Worm (Caenorhabditis elegans) whole organism, L4 larva: ENCODE data around the gene T24B8.7.

Experiments
- F10B5.3 ChIP-seq: sonication (generic microtip); optimal IDR thresholded peaks from 2 replicates; lab custom pipeline; 2016; ENCODE audit warnings: mild to moderate bottlenecking, missing genetic modification characterization, missing compliant biosample characterization
- F37D6.2 ChIP-seq: sonication (generic microtip); optimal IDR thresholded peaks from 2 replicates; lab custom pipeline; 2016; ENCODE audit warnings: mild to moderate bottlenecking, missing genetic modification characterization, missing compliant biosample characterization
- Y48G9A.11 ChIP-seq: fragments of 200-800 bp; sonication (Bioruptor generic); IDR thresholded peaks from 2 replicates; pipeline ENCODE4 v1.3.6; 2022; ENCODE audit warnings: missing genetic modification reagents, missing genetic modification characterization, missing compliant biosample characterization
- Y75B8A.6 ChIP-seq: fragments of 200-800 bp; sonication (Bioruptor generic); IDR thresholded peaks from 2 replicates; pipeline ENCODE4 v1.3.6; 2022; ENCODE audit warnings: missing genetic modification reagents, missing genetic modification characterization, missing compliant biosample characterization
- ZK546.5 ChIP-seq, 2 experiments: sonication (generic microtip); optimal IDR thresholded peaks; 2 replicates each; lab custom pipeline; 2017; ENCODE audit warnings: missing biosample characterization in 2 of 2, missing genetic modification characterization in 2 of 2
- aha-1 ChIP-seq: fragments of 150-350 bp; peaks from one replicate; lab custom pipeline; 2014; ENCODE audit warnings: missing biosample characterization, missing genetic modification characterization
- aly-2 ChIP-seq: sonication (generic microtip); optimal IDR thresholded peaks from 2 replicates; lab custom pipeline; 2018; ENCODE audit warnings: missing biosample characterization, missing genetic modification characterization
- ama-1 ChIP-seq: fragments of 150-350 bp; optimal IDR thresholded peaks from 2 replicates; lab custom pipeline; 2014; ENCODE audit warnings: inconsistent platforms, mixed read lengths
- arid-1 ChIP-seq: fragments of 200-800 bp; sonication (Bioruptor generic); conservative IDR thresholded peaks from 2 replicates; pipeline ENCODE4 v1.3.6; 2022; ENCODE audit warnings: missing genetic modification reagents, missing genetic modification characterization, missing compliant biosample characterization
- ceh-32 ChIP-seq: sonication (generic microtip); optimal IDR thresholded peaks from 2 replicates; lab custom pipeline; 2016; ENCODE audit warnings: mild to moderate bottlenecking, missing genetic modification characterization, missing compliant biosample characterization; ENCODE audit not compliant: poor library complexity
- ceh-82 ChIP-seq: sonication (generic microtip); optimal IDR thresholded peaks from 2 replicates; lab custom pipeline; 2017; ENCODE audit warnings: missing biosample characterization, missing genetic modification characterization
- ctbp-1 ChIP-seq: fragments of 200-800 bp; sonication (Bioruptor generic); IDR thresholded peaks from 2 replicates; pipeline ENCODE4 v1.3.6; 2022; ENCODE audit warnings: missing genetic modification reagents, missing genetic modification characterization, missing compliant biosample characterization
- daf-16 ChIP-seq, 3 experiments: sonication (generic microtip); optimal IDR thresholded peaks; 2 replicates each; lab custom pipeline; 2016 to 2017; ENCODE audit warnings: missing genetic modification characterization in 3 of 3, missing genetic modification reagents in 3 of 3, mild to moderate bottlenecking in 2 of 3, missing compliant biosample characterization in 2 of 3, missing biosample characterization in 1 of 3, moderate library complexity in 1 of 3
- daf-19 ChIP-seq: fragments of 200-800 bp; sonication (Bioruptor generic); conservative IDR thresholded peaks from 2 replicates; pipeline ENCODE4 v1.3.6; 2022; ENCODE audit warnings: missing genetic modification characterization, missing compliant biosample characterization
- daf-8 ChIP-seq: fragments of 200-800 bp; sonication (Bioruptor generic); IDR thresholded peaks from 2 replicates; pipeline ENCODE4 v1.3.6; 2022; ENCODE audit warnings: missing genetic modification characterization, missing compliant biosample characterization
- dmd-6 ChIP-seq: fragments of 200-800 bp; sonication (Bioruptor generic); IDR thresholded peaks from 2 replicates; pipeline ENCODE4 v1.3.6; 2022; ENCODE audit warnings: missing genetic modification reagents, missing genetic modification characterization, missing compliant biosample characterization
- dmd-9 ChIP-seq: fragments of 200-800 bp; sonication (Bioruptor generic); IDR thresholded peaks from 2 replicates; pipeline ENCODE4 v1.3.6; 2022; ENCODE audit warnings: missing genetic modification reagents, missing genetic modification characterization, missing compliant biosample characterization
- dve-1 ChIP-seq: sonication (generic microtip); optimal IDR thresholded peaks from 2 replicates; lab custom pipeline; 2017; ENCODE audit warnings: antibody characterized with exemption, mild to moderate bottlenecking, missing genetic modification characterization, missing compliant biosample characterization; ENCODE audit not compliant: insufficient read depth
- fos-1 ChIP-seq: fragments of 150-350 bp; optimal IDR thresholded peaks from 2 replicates; lab custom pipeline; 2014; ENCODE audit warnings: missing biosample characterization, missing genetic modification characterization
- hlh-11 ChIP-seq: fragments of 200-800 bp; sonication (Bioruptor generic); optimal IDR thresholded peaks from 2 replicates; lab custom pipeline; 2018; ENCODE audit warnings: mild to moderate bottlenecking, missing genetic modification characterization, missing compliant biosample characterization
- hlh-30 ChIP-seq: sonication (generic microtip); optimal IDR thresholded peaks from 2 replicates; lab custom pipeline; 2017; ENCODE audit warnings: antibody characterized with exemption, mild to moderate bottlenecking, missing genetic modification characterization, missing compliant biosample characterization; ENCODE audit not compliant: insufficient read depth
- lin-15B ChIP-seq: fragments of 150-350 bp; sonication (generic microtip); optimal IDR thresholded peaks from 3 replicates; lab custom pipeline; 2014; ENCODE audit warnings: missing biosample characterization, missing genetic modification characterization
- lsy-2 ChIP-seq, 2 experiments: fragments of 150-350 bp in 1 of 2; sonication (generic microtip) in 1 of 2; optimal IDR thresholded peaks; 2 replicates each; lab custom pipeline; 2014 to 2017; ENCODE audit warnings: missing biosample characterization in 2 of 2, missing genetic modification characterization in 2 of 2
- madf-5 ChIP-seq, 2 experiments: fragments of 200-800 bp; sonication (Bioruptor generic); IDR thresholded peaks; 2 replicates each; pipeline ENCODE4 v1.3.6; 2022; ENCODE audit warnings: missing compliant biosample characterization in 2 of 2, missing genetic modification characterization in 2 of 2
- mdt-29 ChIP-seq: fragments of 200-800 bp; sonication (Bioruptor generic); IDR thresholded peaks from 2 replicates; pipeline ENCODE4 v1.3.6; 2022; ENCODE audit warnings: missing genetic modification reagents, missing genetic modification characterization, missing compliant biosample characterization
- mep-1 ChIP-seq: fragments of 150-350 bp; sonication (generic microtip); optimal IDR thresholded peaks from 3 replicates; lab custom pipeline; 2014; ENCODE audit warnings: missing biosample characterization, missing genetic modification characterization
- nhr-10 ChIP-seq: fragments of 150-350 bp; optimal IDR thresholded peaks from 2 replicates; lab custom pipeline; 2014; ENCODE audit warnings: missing biosample characterization, missing genetic modification characterization
- nhr-111 ChIP-seq: fragments of 200-800 bp; sonication (Bioruptor generic); optimal IDR thresholded peaks from 2 replicates; lab custom pipeline; 2018; ENCODE audit warnings: mild to moderate bottlenecking, missing genetic modification characterization, missing compliant biosample characterization
- nhr-237 ChIP-seq: sonication (generic microtip); optimal IDR thresholded peaks from 2 replicates; lab custom pipeline; 2017; ENCODE audit warnings: missing biosample characterization, missing genetic modification characterization
- nhr-28 ChIP-seq: fragments of 150-350 bp; optimal IDR thresholded peaks from 2 replicates; lab custom pipeline; 2014; ENCODE audit warnings: missing biosample characterization, missing genetic modification characterization
- nhr-6 ChIP-seq: fragments of 150-350 bp; optimal IDR thresholded peaks from 2 replicates; lab custom pipeline; 2014; ENCODE audit warnings: missing biosample characterization, missing genetic modification characterization
- nhr-76 ChIP-seq: fragments of 150-350 bp; optimal IDR thresholded peaks from 2 replicates; lab custom pipeline; 2014; ENCODE audit warnings: missing biosample characterization, missing genetic modification characterization
- nhr-77 ChIP-seq: fragments of 150-350 bp; optimal IDR thresholded peaks from 2 replicates; lab custom pipeline; 2014; ENCODE audit warnings: missing biosample characterization, missing genetic modification characterization
- rbr-2 ChIP-seq: sonication (generic microtip); optimal IDR thresholded peaks from 2 replicates; lab custom pipeline; 2016; ENCODE audit warnings: missing genotype, missing genetic modification characterization, missing compliant biosample characterization
- sdz-12 ChIP-seq: fragments of 200-800 bp; sonication (Bioruptor generic); optimal IDR thresholded peaks from 2 replicates; lab custom pipeline; 2018; ENCODE audit warnings: mild to moderate bottlenecking, missing genetic modification characterization, missing compliant biosample characterization
- set-16 ChIP-seq: fragments of 200-800 bp; sonication (Bioruptor generic); IDR thresholded peaks from 2 replicates; pipeline ENCODE4 v1.3.6; 2022; ENCODE audit warnings: missing genetic modification reagents, missing genetic modification characterization, missing compliant biosample characterization
- skn-1 ChIP-seq: fragments of 150-350 bp; optimal IDR thresholded peaks from 2 replicates; lab custom pipeline; 2014; ENCODE audit warnings: missing biosample characterization, missing genetic modification characterization
- unc-62 ChIP-seq, 3 experiments: fragments of 150-350 bp in 1 of 3; sonication (generic microtip); optimal IDR thresholded peaks in 2 of 3; peaks in 1 of 3; 1 replicate in 1 of 3; 2 replicates in 2 of 3; lab custom pipeline; 2014 to 2017; ENCODE audit warnings: missing biosample characterization in 3 of 3, missing genetic modification characterization in 3 of 3, missing genetic modification reagents in 3 of 3, missing genotype in 1 of 3
- vab-7 ChIP-seq: fragments of 200-800 bp; sonication (Bioruptor generic); IDR thresholded peaks from 2 replicates; pipeline ENCODE4 v1.3.6; 2022; ENCODE audit warnings: missing genetic modification reagents, missing genetic modification characterization, missing compliant biosample characterization
- ztf-11 ChIP-seq: fragments of 150-350 bp; optimal IDR thresholded peaks from 2 replicates; lab custom pipeline; 2014; ENCODE audit warnings: missing biosample characterization, missing genetic modification characterization

The T24B8.7 gene

DNA sequence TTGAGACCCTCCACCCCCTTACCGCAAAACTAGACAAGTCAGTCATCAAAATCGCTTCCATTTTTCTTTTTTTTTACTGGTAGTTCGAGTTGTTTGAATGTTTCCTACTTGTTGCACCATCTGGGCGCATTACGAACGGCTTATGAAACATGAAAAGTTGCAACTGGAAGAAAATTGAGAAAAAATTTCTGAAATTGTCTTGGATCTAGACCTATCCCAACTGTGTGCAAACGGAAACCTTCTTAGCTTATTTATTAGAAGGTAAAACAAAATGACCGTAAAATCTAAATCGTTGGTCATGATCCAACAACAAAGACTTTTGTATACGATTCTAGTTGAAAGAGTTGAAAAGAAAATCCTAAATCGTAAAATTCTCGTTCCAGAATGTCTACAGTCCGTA, 21.0 kb upstream of the T24B8.7 start:
- TF ChIP-seq rbr-2 (tag; lab: Kevin White, UChicago) (no peak), ctbp-1 (GFP tag; lab: Robert Waterston, UW) (no peak), daf-8 (no peak), daf-19 (GFP tag; lab: Robert Waterston, UW) (no peak), unc-62 (GFP tag; optimal IDR thresholded peaks at IDR 0.05 in 1 of 2; lab: Kevin White, UChicago) (peak in 1 of 2 experiments; percentile 97), unc-62 (tag; optimal IDR thresholded peaks at IDR 0.05; lab: Kevin White, UChicago) (no peak), fos-1 (tag; lab: Kevin White, UChicago) (no peak), hlh-11 (tag; lab: Kevin White, UChicago) (no peak), nhr-28 (tag; lab: Kevin White, UChicago) (no peak)

DNA sequence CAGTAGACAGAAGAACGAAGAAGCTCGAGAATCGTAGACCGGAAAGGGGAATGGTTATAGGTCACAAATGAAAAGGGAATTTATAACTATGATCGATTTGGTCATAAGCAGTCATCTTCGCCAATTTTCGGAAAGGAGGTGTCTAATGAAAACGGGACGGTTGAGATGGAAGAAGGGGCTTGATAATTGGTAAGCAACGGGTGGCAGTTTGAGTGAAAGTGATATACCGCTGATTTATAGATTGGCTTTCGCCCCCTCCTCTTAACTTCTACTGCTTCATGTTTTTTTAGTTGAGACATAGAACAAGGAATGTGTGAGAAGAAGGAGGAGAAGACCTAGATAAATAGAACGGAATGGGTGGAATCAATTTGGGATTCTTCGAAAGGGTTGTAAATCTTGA, 19.3 kb upstream of the T24B8.7 start:
- TF ChIP-seq unc-62 (GFP tag; optimal IDR thresholded peaks at IDR 0.05 in 1 of 2; lab: Kevin White, UChicago) (peak in 1 of 2 experiments; percentile 52), unc-62 (tag; optimal IDR thresholded peaks at IDR 0.05; lab: Kevin White, UChicago) (no peak), nhr-76 (tag; lab: Kevin White, UChicago) (no peak)

DNA sequence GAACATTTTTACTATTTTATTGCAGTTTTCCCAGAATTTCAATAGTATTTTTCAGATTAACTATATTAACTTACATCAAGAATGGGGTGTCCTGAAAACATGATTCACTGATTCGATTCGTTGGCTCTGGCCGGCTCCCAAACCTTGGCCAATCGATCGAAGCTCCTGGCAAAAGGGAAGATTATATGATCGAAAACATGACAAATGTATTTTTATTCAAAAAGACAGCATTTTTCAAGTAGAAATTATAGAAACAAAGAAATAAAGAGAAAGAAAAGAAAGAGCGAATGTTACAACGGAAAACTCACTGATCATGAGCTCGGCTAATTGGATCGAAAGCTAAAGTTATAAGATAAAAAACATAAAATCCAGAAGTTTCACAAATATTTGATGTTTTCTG, 17.3 kb upstream of the T24B8.7 start, which contains the start of gene T24B8.4:
Gene T24B8.4, minus strand, starts transcription at position 101 of the 400 bp plus-strand sequence.
- TF ChIP-seq arid-1 (GFP tag; lab: Robert Waterston, UW), result no peak
- no peak for TF ChIP-seq vab-7

DNA sequence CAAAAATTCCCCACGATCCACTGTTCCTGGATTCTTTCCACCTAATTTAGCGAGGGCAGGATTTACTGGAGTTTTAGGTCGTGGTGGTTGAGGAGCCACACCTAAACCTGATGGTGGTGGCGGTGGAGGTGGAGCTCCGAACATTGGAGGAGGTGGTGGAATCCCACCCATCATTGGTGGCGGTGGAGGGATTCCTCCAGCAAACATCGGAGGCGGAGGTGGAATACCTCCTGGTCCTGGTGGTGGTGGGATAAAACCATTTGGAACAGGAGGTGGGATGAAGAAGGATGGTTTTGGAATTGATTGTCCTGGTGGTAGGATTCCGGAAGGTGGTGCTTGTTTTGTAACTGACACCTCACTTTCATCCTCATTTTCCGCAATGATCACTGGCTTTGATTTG, 16.4 kb upstream of the T24B8.7 start:
- TF ChIP-seq unc-62 (GFP tag; optimal IDR thresholded peaks at IDR 0.05 in 1 of 2; lab: Kevin White, UChicago) (peak in 1 of 2 experiments; percentile 6), unc-62 (tag; optimal IDR thresholded peaks at IDR 0.05; lab: Kevin White, UChicago) (no peak), set-16 (peak; percentile 72), dmd-9 (GFP tag; lab: Robert Waterston, UW) (0 out of 2 replicates have a peak, but pooled peaks have one; percentile 5), nhr-77 (tag; lab: Kevin White, UChicago) (no peak)

DNA sequence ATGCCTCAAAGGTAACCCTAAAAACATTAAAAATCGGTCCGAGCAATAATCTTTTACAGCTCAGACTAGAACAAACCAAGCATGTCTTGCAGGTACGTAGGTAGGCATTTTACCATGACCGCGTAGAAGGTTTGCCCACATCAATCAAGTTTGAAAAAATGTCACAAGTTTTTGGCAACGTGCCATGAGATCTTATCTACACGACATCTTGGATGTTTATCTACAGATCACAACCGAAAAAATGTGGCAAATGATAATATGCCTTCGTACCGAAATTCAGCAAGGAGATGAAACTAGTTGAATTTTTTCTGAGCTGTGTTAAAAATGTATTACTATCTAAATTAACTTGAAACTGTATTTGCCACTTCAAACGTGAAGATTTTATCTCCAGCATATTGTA, 11.0 kb upstream of the T24B8.7 start:
- TF ChIP-seq ceh-82 (tag; lab: Kevin White, UChicago) (no peak), aly-2 (tag; lab: Kevin White, UChicago) (no peak), nhr-111 (GFP tag; lab: Kevin White, UChicago) (no peak), unc-62 (GFP tag; optimal IDR thresholded peaks at IDR 0.05 in 1 of 2; lab: Kevin White, UChicago) (peak in 1 of 2 experiments; percentile 80), unc-62 (tag; optimal IDR thresholded peaks at IDR 0.05; lab: Kevin White, UChicago) (no peak), F37D6.2 (tag; lab: Kevin White, UChicago) (no peak), lin-15B (tag; lab: Kevin White, UChicago) (no peak)

DNA sequence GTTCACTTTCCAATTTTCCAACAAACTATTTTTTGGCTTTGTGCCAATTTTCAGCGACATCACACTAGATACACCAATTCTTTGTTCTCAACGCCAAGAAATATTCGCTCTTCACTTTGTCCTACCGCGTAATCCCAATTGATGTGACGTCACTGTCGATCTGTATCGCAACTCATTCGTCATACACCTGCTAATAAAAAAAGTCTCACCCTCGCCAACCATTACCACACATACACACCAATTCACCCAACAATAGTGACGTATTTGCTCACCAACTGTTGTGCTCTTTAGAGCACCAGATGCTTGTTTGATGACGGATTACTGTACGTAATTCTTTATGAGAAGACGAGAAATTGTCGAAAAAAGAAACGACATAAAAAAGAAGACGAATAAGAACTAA, 9.9 kb upstream of the T24B8.7 start:
- TF ChIP-seq lin-15B (tag; lab: Kevin White, UChicago) (no peak), nhr-6 (peak; percentile 53), mep-1 (tag; lab: Kevin White, UChicago) (peak; percentile 20), daf-16 (GFP tag; optimal IDR thresholded peaks at IDR 0.05; lab: Kevin White, UChicago) (no peak), daf-16 (tag; optimal IDR thresholded peaks at IDR 0.05; lab: Kevin White, UChicago) (no peak), ceh-32 (no peak), hlh-30 (no peak), madf-5 (GFP tag; IDR thresholded peaks at IDR 0.05; lab: Robert Waterston, UW) (no peak), lsy-2 (tag; optimal IDR thresholded peaks at IDR 0.05; lab: Kevin White, UChicago) (peak in 1 of 2 experiments; percentile 44), mdt-29 (no peak), daf-19 (GFP tag; lab: Robert Waterston, UW) (no peak), dmd-6 (GFP tag; lab: Robert Waterston, UW) (no peak), F10B5.3 (tag; lab: Kevin White, UChicago) (no peak), aha-1 (tag; lab: Kevin White, UChicago) (no peak), ZK546.5 (tag; optimal IDR thresholded peaks at IDR 0.05; lab: Kevin White, UChicago) (no peak), ama-1 (lab: Kevin White, UChicago) (peak; percentile 13), dve-1 (no peak), Y75B8A.6 (GFP tag; lab: Robert Waterston, UW) (no peak), ztf-11 (tag; lab: Kevin White, UChicago) (no peak), nhr-10 (tag; lab: Kevin White, UChicago) (no peak), skn-1 (tag; lab: Kevin White, UChicago) (no peak), hlh-11 (tag; lab: Kevin White, UChicago) (no peak), nhr-237 (no peak), sdz-12 (GFP tag; lab: Kevin White, UChicago) (no peak), nhr-77 (tag; lab: Kevin White, UChicago) (no peak), Y48G9A.11 (GFP tag; lab: Robert Waterston, UW) (no peak)
